Worm (Caenorhabditis elegans) whole organism, L4 larva: Measurements from ENCODE around the gene F48E8.3.

Source experiments
- T20F7.1 ChIP-seq: fragments of 200-800 bp; sonication (Bioruptor generic); optimal IDR thresholded peaks from 2 replicates; lab custom pipeline; 2018; ENCODE audit warnings: mild to moderate bottlenecking, missing genetic modification characterization, missing compliant biosample characterization
- Y105C5A.15 ChIP-seq: fragments of 200-800 bp; sonication (Bioruptor generic); IDR thresholded peaks from 2 replicates; pipeline ENCODE4 v1.3.6; 2022; ENCODE audit warnings: missing genetic modification characterization, missing compliant biosample characterization
- aly-2 ChIP-seq: sonication (generic microtip); optimal IDR thresholded peaks from 2 replicates; lab custom pipeline; 2018; ENCODE audit warnings: missing biosample characterization, missing genetic modification characterization
- ama-1 ChIP-seq: fragments of 150-350 bp; optimal IDR thresholded peaks from 2 replicates; lab custom pipeline; 2014; ENCODE audit warnings: inconsistent platforms, mixed read lengths
- ceh-28 ChIP-seq: fragments of 150-350 bp; optimal IDR thresholded peaks from 2 replicates; lab custom pipeline; 2014; ENCODE audit warnings: missing biosample characterization, missing genetic modification reagents, missing genetic modification characterization
- ceh-32 ChIP-seq: sonication (generic microtip); optimal IDR thresholded peaks from 2 replicates; lab custom pipeline; 2016; ENCODE audit warnings: mild to moderate bottlenecking, missing genetic modification characterization, missing compliant biosample characterization; ENCODE audit not compliant: poor library complexity
- ceh-62 ChIP-seq: sonication (generic microtip); optimal IDR thresholded peaks from 2 replicates; lab custom pipeline; 2017; ENCODE audit warnings: missing biosample characterization, missing genetic modification characterization
- daf-8 ChIP-seq: fragments of 200-800 bp; sonication (Bioruptor generic); IDR thresholded peaks from 2 replicates; pipeline ENCODE4 v1.3.6; 2022; ENCODE audit warnings: missing genetic modification characterization, missing compliant biosample characterization
- dmd-6 ChIP-seq: fragments of 200-800 bp; sonication (Bioruptor generic); IDR thresholded peaks from 2 replicates; pipeline ENCODE4 v1.3.6; 2022; ENCODE audit warnings: missing genetic modification reagents, missing genetic modification characterization, missing compliant biosample characterization
- dpl-1 ChIP-seq: fragments of 150-350 bp; optimal IDR thresholded peaks from 2 replicates; lab custom pipeline; 2014; ENCODE audit warnings: missing biosample characterization, missing genetic modification reagents, missing genetic modification characterization
- duxl-1 ChIP-seq: sonication (generic microtip); optimal IDR thresholded peaks from 2 replicates; lab custom pipeline; 2016; ENCODE audit warnings: mild to moderate bottlenecking, missing genetic modification characterization, moderate library complexity, missing compliant biosample characterization; ENCODE audit not compliant: poor library complexity
- egl-43 ChIP-seq: fragments of 200-800 bp; sonication (Bioruptor generic); IDR thresholded peaks from 2 replicates; pipeline ENCODE4 v1.3.6; 2022; ENCODE audit warnings: missing genetic modification reagents, missing genetic modification characterization, missing compliant biosample characterization
- hlh-30 ChIP-seq: sonication (generic microtip); optimal IDR thresholded peaks from 2 replicates; lab custom pipeline; 2017; ENCODE audit warnings: antibody characterized with exemption, mild to moderate bottlenecking, missing genetic modification characterization, missing compliant biosample characterization; ENCODE audit not compliant: insufficient read depth
- hmg-1.1 ChIP-seq: fragments of 200-800 bp; sonication (Bioruptor generic); IDR thresholded peaks from 2 replicates; pipeline ENCODE4 v1.3.6; 2022; ENCODE audit warnings: missing genetic modification reagents, missing genetic modification characterization, missing compliant biosample characterization
- lin-1 ChIP-seq: fragments of 200-800 bp; sonication (Bioruptor generic); IDR thresholded peaks from 2 replicates; pipeline ENCODE4 v1.3.6; 2022; ENCODE audit warnings: missing genetic modification reagents, missing genetic modification characterization, missing compliant biosample characterization
- lin-29 ChIP-seq: fragments of 200-800 bp; sonication (Bioruptor generic); IDR thresholded peaks from 2 replicates; pipeline ENCODE4 v1.3.6; 2022; ENCODE audit warnings: missing genetic modification reagents, missing genetic modification characterization, missing compliant biosample characterization
- lsy-2 ChIP-seq, 2 experiments: fragments of 150-350 bp in 1 of 2; sonication (generic microtip) in 1 of 2; optimal IDR thresholded peaks; 2 replicates each; lab custom pipeline; 2014 to 2017; ENCODE audit warnings: missing biosample characterization in 2 of 2, missing genetic modification characterization in 2 of 2
- madf-5 ChIP-seq, 2 experiments: fragments of 200-800 bp; sonication (Bioruptor generic); IDR thresholded peaks; 2 replicates each; pipeline ENCODE4 v1.3.6; 2022; ENCODE audit warnings: missing compliant biosample characterization in 2 of 2, missing genetic modification characterization in 2 of 2
- mdt-29 ChIP-seq: fragments of 200-800 bp; sonication (Bioruptor generic); IDR thresholded peaks from 2 replicates; pipeline ENCODE4 v1.3.6; 2022; ENCODE audit warnings: missing genetic modification reagents, missing genetic modification characterization, missing compliant biosample characterization
- mes-2 ChIP-seq: sonication (generic microtip); optimal IDR thresholded peaks from 2 replicates; lab custom pipeline; 2016; ENCODE audit warnings: missing genotype, mild to moderate bottlenecking, missing genetic modification characterization, missing compliant biosample characterization; ENCODE audit not compliant: poor library complexity, severe bottlenecking
- nhr-28 ChIP-seq: fragments of 150-350 bp; optimal IDR thresholded peaks from 2 replicates; lab custom pipeline; 2014; ENCODE audit warnings: missing biosample characterization, missing genetic modification characterization
- nhr-77 ChIP-seq: fragments of 150-350 bp; optimal IDR thresholded peaks from 2 replicates; lab custom pipeline; 2014; ENCODE audit warnings: missing biosample characterization, missing genetic modification characterization
- pha-4 ChIP-seq, 2 experiments: fragments of 150-350 bp in 1 of 2; fragments of 200-800 bp in 1 of 2; sonication (Bioruptor generic) in 1 of 2; IDR thresholded peaks in 1 of 2; optimal IDR thresholded peaks in 1 of 2; 2 replicates each; pipeline versions ENCODE4 v1.3.6 to Lab custom; 2014 to 2022; ENCODE audit warnings: missing genetic modification characterization in 2 of 2, missing genetic modification reagents in 2 of 2, missing biosample characterization in 1 of 2, missing compliant biosample characterization in 1 of 2
- pqm-1 ChIP-seq: sonication (generic microtip); optimal IDR thresholded peaks from 2 replicates; lab custom pipeline; 2017; ENCODE audit warnings: missing biosample characterization, missing genetic modification characterization
- saeg-2 ChIP-seq: fragments of 200-800 bp; sonication (Bioruptor generic); IDR thresholded peaks from 2 replicates; pipeline ENCODE4 v1.3.6; 2022; ENCODE audit warnings: missing genetic modification reagents, missing genetic modification characterization, missing compliant biosample characterization
- sdz-12 ChIP-seq: fragments of 200-800 bp; sonication (Bioruptor generic); optimal IDR thresholded peaks from 2 replicates; lab custom pipeline; 2018; ENCODE audit warnings: mild to moderate bottlenecking, missing genetic modification characterization, missing compliant biosample characterization
- tag-97 ChIP-seq: fragments of 200-800 bp; sonication (Bioruptor generic); IDR thresholded peaks from 2 replicates; pipeline ENCODE4 v1.3.6; 2022; ENCODE audit warnings: missing genetic modification characterization, missing compliant biosample characterization
- unc-130 ChIP-seq: sonication (generic microtip); optimal IDR thresholded peaks from 2 replicates; lab custom pipeline; 2016; ENCODE audit warnings: missing genetic modification reagents, missing genetic modification characterization, missing compliant biosample characterization
- vab-7 ChIP-seq: fragments of 200-800 bp; sonication (Bioruptor generic); IDR thresholded peaks from 2 replicates; pipeline ENCODE4 v1.3.6; 2022; ENCODE audit warnings: missing genetic modification reagents, missing genetic modification characterization, missing compliant biosample characterization
- zag-1 ChIP-seq: fragments of 150-350 bp; optimal IDR thresholded peaks from 2 replicates; lab custom pipeline; 2014; ENCODE audit warnings: missing biosample characterization, missing genetic modification characterization
- zfp-2 ChIP-seq: sonication (generic microtip); optimal IDR thresholded peaks from 2 replicates; lab custom pipeline; 2016; ENCODE audit warnings: mild to moderate bottlenecking, missing genetic modification characterization, missing compliant biosample characterization
- zip-11 ChIP-seq: fragments of 200-800 bp; sonication (Bioruptor generic); IDR thresholded peaks from 2 replicates; pipeline ENCODE4 v1.3.6; 2022; ENCODE audit warnings: missing genetic modification characterization, missing compliant biosample characterization
- zip-2 ChIP-seq: fragments of 150-350 bp; optimal IDR thresholded peaks from 2 replicates; lab custom pipeline; 2014; ENCODE audit warnings: missing biosample characterization, missing genetic modification characterization
- ztf-11 ChIP-seq: fragments of 150-350 bp; optimal IDR thresholded peaks from 2 replicates; lab custom pipeline; 2014; ENCODE audit warnings: missing biosample characterization, missing genetic modification characterization
- ztf-7 ChIP-seq: fragments of 150-350 bp; optimal IDR thresholded peaks from 2 replicates; lab custom pipeline; 2014; ENCODE audit warnings: missing biosample characterization, missing genetic modification characterization

Gene F48E8.3

DNA sequence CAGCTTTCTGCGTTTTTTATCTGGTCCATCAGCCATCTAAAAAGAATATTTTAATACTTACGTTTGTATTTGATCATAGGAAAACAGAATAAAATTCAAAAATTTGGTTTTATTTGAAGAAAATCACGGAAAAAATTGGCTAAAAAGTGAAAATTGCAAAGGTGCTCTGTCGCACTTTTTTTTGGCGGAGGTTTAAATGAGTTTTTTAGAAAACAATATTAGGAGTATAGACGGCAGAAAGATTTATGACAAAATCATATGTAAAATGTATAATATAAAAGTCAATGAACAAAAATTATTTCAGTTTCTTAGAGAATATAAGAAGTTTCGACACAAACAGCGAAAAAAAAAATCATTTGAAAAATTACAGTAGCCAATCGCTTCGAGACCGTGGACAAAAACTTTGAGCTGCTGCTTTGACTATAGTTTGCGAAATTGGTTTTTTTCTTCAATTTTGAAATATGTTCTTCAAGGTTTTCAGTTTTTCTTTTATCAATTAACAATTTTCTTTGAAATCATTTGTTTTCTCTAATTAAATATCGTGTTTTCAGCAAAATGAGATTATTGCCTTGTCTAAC is 22.6 kb downstream of the F48E8.3 start, which contains the start of the genes R02F2.7 and R02F2.4:
Gene R02F2.7 (minus strand): TSS at position 36 of the 578 bp plus-strand sequence.
Gene R02F2.4 (plus strand): TSS at position 552 of the 578 bp plus-strand sequence.
- TF ChIP-seq mes-2 (tag; lab: Kevin White, UChicago) (peak; percentile 41), dpl-1 (GFP tag; lab: Kevin White, UChicago) (peak; percentile 74), tag-97 (GFP tag; lab: Robert Waterston, UW) (no peak), unc-130 (peak; percentile 22), dmd-6 (GFP tag; lab: Robert Waterston, UW) (no peak)

DNA sequence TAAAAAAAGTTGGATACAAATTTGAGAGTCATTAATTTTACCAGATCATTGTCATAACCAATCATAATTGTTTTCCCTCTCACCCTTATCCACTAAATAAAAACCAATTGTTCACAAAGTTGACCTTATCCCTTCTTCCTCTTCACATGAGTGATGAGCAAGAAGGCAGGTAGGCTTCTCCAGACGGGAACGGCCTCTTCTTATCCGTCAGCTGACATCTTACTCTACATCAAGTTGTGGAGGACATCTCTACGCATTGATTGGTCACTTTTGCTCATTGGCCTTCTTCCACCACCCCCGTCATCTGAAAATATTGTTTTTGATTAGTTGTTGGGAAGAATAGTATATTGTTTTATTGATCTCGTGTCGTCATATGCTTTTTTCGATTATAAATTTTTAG is 25.2 kb downstream of the F48E8.3 start:
- TF ChIP-seq zip-11 (GFP tag; lab: Robert Waterston, UW) (no peak), T20F7.1 (no peak), vab-7 (GFP tag; lab: Robert Waterston, UW) (no peak)

DNA sequence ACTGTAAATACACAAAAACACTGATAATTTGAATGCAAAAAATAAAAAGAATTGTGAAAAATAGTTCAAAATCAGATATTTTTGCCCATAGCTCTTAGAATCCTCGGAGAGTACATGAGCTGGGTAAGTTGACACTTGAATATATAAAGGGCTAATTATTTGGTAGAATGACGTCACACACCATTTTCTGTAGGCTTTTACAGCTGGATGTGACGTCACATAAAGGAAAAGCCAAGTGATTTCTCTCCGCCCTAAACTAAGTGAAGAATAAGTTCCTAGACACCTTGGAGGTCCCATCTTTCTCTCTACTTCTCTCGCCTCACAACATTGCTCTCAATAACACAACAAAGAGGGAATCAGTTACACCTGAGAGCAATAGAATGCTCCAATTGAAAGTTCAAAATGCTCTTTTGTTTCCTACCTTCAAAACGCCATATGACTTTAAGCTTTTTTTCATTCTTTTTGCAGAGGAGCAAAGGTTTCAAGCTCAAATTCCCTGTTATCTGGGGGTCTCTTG is 26.0 kb downstream of the F48E8.3 start, which contains the start of gene osg-1:
Gene osg-1 (plus strand): TSS at position 467 of the 517 bp plus-strand sequence.
- no peak for TF ChIP-seq zip-2 (tag; lab: Kevin White, UChicago)
- TF ChIP-seq madf-5 (GFP tag; IDR thresholded peaks at IDR 0.05; lab: Robert Waterston, UW) = no peak
- TF ChIP-seq ztf-7 (tag; lab: Kevin White, UChicago) = no peak
- no peak for TF ChIP-seq egl-43 (GFP tag; lab: Robert Waterston, UW)
- no peak for TF ChIP-seq ceh-32 (tag; lab: Kevin White, UChicago)
- no peak for TF ChIP-seq hmg-1.1
- TF ChIP-seq hlh-30 = no peak
- TF ChIP-seq Y105C5A.15 (GFP tag; lab: Robert Waterston, UW) = no peak
- no peak for TF ChIP-seq nhr-28
- TF ChIP-seq lin-29 (GFP tag; lab: Robert Waterston, UW) = no peak
- no peak for TF ChIP-seq zfp-2 (tag; lab: Kevin White, UChicago)
- TF ChIP-seq saeg-2 (GFP tag; lab: Robert Waterston, UW) = no peak
- TF ChIP-seq pha-4 (GFP tag; IDR thresholded peaks at IDR 0.05; lab: Robert Waterston, UW) = no peak
- TF ChIP-seq pha-4 (tag; optimal IDR thresholded peaks at IDR 0.05; lab: Kevin White, UChicago) = no peak
- no peak for TF ChIP-seq ztf-11 (tag; lab: Kevin White, UChicago)
- no peak for TF ChIP-seq ceh-62 (tag; lab: Kevin White, UChicago)
- TF ChIP-seq sdz-12 (GFP tag; lab: Kevin White, UChicago) = no peak
- TF ChIP-seq lin-1 (GFP tag; lab: Robert Waterston, UW) = no peak
- TF ChIP-seq dmd-6 (GFP tag; lab: Robert Waterston, UW) = no peak
- no peak for TF ChIP-seq ceh-28

DNA sequence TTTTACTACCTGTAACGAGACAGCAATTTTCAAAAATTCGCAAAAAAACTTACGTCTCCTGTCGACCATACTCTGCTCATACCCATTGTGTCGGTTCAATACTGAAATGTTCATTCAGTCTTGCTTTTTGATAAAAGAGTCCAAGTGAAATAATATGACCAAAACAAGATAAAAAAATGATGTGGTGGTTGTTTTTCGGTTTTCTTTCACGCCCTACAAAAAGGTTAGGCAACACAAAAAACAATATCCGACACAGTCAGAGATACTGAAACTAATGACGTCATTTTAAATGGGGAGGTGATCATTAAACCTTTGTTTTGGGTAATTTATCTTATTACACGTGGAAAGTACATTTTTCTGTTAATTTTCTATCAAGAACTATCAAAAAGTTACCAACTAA is 34.0 kb downstream of the F48E8.3 start, which contains the start of gene R02F2.8:
Gene R02F2.8 (minus strand): TSS at position 101 of the 400 bp plus-strand sequence.
- TF ChIP-seq pqm-1 (tag; lab: Kevin White, UChicago) (no peak), duxl-1 (no peak), lsy-2 (tag; optimal IDR thresholded peaks at IDR 0.05; lab: Kevin White, UChicago) (no peak), ama-1 (no peak), dpl-1 (GFP tag; lab: Kevin White, UChicago) (no peak), saeg-2 (GFP tag; lab: Robert Waterston, UW) (no peak), daf-8 (GFP tag; lab: Robert Waterston, UW) (no peak), zag-1 (no peak), madf-5 (GFP tag; IDR thresholded peaks at IDR 0.05; lab: Robert Waterston, UW) (no peak), aly-2 (tag; lab: Kevin White, UChicago) (no peak), mes-2 (tag; lab: Kevin White, UChicago) (no peak), nhr-77 (tag; lab: Kevin White, UChicago) (no peak), sdz-12 (GFP tag; lab: Kevin White, UChicago) (no peak), mdt-29 (GFP tag; lab: Robert Waterston, UW) (no peak)
- TF ChIP-seq, all 104 proteins: peak for 0
